Fruit fly (Drosophila melanogaster): Measurements from ENCODE around the gene CG12111.

CG12111 gene

DNA sequence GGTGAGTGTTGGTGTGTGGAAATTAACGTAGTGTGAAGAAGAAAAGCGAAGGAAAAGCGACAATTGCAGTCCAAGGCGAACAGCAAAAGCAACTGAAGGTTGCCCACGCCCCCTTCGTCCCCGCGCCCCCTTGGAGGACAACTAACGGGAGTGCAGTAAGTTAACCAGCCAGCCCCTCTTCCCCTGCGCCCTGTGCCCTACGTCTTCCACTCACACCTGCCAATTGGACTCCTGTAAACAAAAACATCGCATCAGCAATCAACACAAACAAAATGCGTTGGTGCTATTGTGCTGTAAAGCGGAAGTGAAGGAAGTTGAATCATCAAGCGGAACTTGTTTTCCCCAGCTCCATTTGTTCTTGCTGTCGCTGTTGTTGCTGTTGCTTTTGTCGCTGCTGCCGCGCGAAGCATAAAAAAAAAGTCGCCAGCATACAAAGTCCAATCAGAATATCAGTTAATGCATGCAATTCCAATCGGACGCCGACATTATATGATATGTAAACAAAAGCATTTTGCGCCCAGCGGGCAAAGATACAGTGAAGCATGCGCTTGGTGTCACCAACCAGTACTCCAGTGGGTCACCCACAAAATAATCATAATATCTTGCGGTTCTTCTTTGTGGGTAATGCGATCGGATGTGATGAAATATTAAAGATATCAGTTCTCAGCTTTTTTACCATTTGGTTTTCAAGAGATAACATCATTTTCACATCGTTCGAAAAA, 21.9 kb upstream of the CG12111 start:
- no peak for TF ChIP-seq ovo (GFP tag; optimal IDR thresholded peaks at IDR 0.05)
- no peak for TF ChIP-seq CG14711 (tag; optimal IDR thresholded peaks at IDR 0.05)
- TF ChIP-seq cnc (optimal IDR thresholded peaks at IDR 0.05): no peak
- TF ChIP-seq CG33017 (tag; optimal IDR thresholded peaks at IDR 0.05): no peak
- TF ChIP-seq bab1 (GFP tag; optimal IDR thresholded peaks at IDR 0.05): no peak
- no peak for TF ChIP-seq CG11617 (GFP tag; optimal IDR thresholded peaks at IDR 0.05)
- peak; percentile 59 for TF ChIP-seq tj (GFP tag; optimal IDR thresholded peaks at IDR 0.05)
- TF ChIP-seq pad (GFP tag; optimal IDR thresholded peaks at IDR 0.05): peak; percentile 71
- no peak for TF ChIP-seq CG7045 (GFP tag; optimal IDR thresholded peaks at IDR 0.05)
- TF ChIP-seq Mnt (GFP tag; optimal IDR thresholded peaks at IDR 0.05): no peak
- no peak for TF ChIP-seq CG12768 (GFP tag; optimal IDR thresholded peaks at IDR 0.05)
- no peak for TF ChIP-seq Clk (GFP tag; optimal IDR thresholded peaks at IDR 0.05)
- no peak for TF ChIP-seq Crg-1 (GFP tag; optimal IDR thresholded peaks at IDR 0.05)

DNA sequence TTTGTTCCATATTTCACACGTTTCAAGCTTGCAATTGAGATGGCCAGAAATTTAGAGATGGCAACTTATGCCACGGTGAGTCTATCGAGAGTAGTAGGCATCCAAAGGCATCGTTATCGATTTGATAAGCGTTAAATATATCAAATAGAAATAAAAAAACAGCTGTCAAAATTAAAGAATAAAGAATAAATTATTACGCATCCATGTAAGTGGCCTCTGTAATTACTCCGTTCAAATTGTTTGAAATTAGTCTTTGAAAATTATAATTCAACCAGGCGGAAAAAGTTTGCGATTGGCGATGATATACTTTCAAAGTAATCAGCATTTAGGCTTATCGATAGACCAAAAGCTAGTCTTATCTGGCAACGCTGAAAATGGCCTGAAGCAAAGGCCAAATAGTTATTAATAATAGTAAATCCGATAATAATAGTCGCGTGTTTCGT, 21.0 kb upstream of the CG12111 start, which contains the start of the genes CG12659 and Crag:
Gene CG12659 (minus strand): TSS at position 45 of the 443 bp plus-strand sequence.
Gene Crag (plus strand): TSS at position 347 of the 443 bp plus-strand sequence.
- TF ChIP-seq ovo (GFP tag; optimal IDR thresholded peaks at IDR 0.05) (peak; percentile 20), toe (GFP tag; optimal IDR thresholded peaks at IDR 0.05) (peak; percentile 60), Crg-1 (GFP tag; optimal IDR thresholded peaks at IDR 0.05) (peak; percentile 19), CG5204 (GFP tag; optimal IDR thresholded peaks at IDR 0.05) (peak; percentile 54), CG33017 (tag; optimal IDR thresholded peaks at IDR 0.05) (no peak), Mnt (GFP tag; optimal IDR thresholded peaks at IDR 0.05) (peak; percentile 46), CG1620 (GFP tag; optimal IDR thresholded peaks at IDR 0.05) (peak; percentile 10), Hr96 (GFP tag; optimal IDR thresholded peaks at IDR 0.05) (no peak), bab1 (GFP tag; optimal IDR thresholded peaks at IDR 0.05) (peak; percentile 9), CG11617 (GFP tag; optimal IDR thresholded peaks at IDR 0.05) (no peak)

DNA sequence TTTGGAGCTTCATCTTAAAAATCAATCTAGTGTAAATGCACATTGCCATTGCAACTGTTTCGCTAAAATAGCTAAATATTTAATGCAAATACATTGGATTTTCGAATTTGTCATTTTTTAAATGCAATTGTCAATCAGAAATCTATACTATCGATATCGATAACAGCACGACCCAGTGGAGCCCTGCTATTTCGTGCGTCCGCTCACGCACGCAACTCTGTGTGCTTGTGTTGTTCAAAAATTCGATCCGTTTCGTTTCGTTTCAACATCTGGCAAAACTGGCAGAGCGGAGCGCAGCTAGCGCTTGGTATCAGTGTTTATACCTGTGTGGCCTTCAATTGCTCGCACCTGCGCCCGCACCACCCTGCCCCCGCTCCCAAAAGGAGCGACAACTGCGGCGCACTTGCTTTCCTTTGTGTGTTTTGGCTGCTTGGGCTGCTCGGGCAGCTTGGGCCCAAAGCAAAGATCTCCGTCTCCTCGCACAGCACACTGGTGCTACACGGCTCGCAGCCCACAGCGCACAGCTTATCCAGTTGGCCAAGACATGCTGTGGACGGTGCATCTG, 17.9 kb upstream of the CG12111 start, which contains the start of gene CG12081:
Gene CG12081 (plus strand): TSS at position 205 of the 565 bp plus-strand sequence.
- peak; percentile 51 for TF ChIP-seq Mnt (GFP tag; optimal IDR thresholded peaks at IDR 0.05)
- peak; percentile 11 for TF ChIP-seq CG7101 (tag; optimal IDR thresholded peaks at IDR 0.05)
- TF ChIP-seq bab1 (GFP tag; optimal IDR thresholded peaks at IDR 0.05): peak; percentile 50
- TF ChIP-seq toe (GFP tag; optimal IDR thresholded peaks at IDR 0.05): no peak
- TF ChIP-seq ovo (GFP tag; optimal IDR thresholded peaks at IDR 0.05): no peak
- TF ChIP-seq CG14711 (tag; optimal IDR thresholded peaks at IDR 0.05): peak; percentile 25
- peak; percentile 30 for TF ChIP-seq CG1620 (GFP tag; optimal IDR thresholded peaks at IDR 0.05)

- TF ChIP-seq toe (GFP tag; optimal IDR thresholded peaks at IDR 0.05): no peak
- TF ChIP-seq CG12768 (GFP tag; optimal IDR thresholded peaks at IDR 0.05): no peak
- no peak for TF ChIP-seq pad (GFP tag; optimal IDR thresholded peaks at IDR 0.05)
- TF ChIP-seq tj (GFP tag; optimal IDR thresholded peaks at IDR 0.05): no peak
- no peak for TF ChIP-seq CG1620 (GFP tag; optimal IDR thresholded peaks at IDR 0.05)
- TF ChIP-seq CG14711 (tag; optimal IDR thresholded peaks at IDR 0.05): no peak
- no peak for TF ChIP-seq CG33017 (tag; optimal IDR thresholded peaks at IDR 0.05)
- TF ChIP-seq bab1 (GFP tag; optimal IDR thresholded peaks at IDR 0.05): no peak
- TF ChIP-seq kay (GFP tag; ENCODE audit: borderline replicate concordance): no peak
- TF ChIP-seq Mnt (GFP tag; optimal IDR thresholded peaks at IDR 0.05): no peak
- TF ChIP-seq cic (GFP tag; optimal IDR thresholded peaks at IDR 0.05): no peak
- TF ChIP-seq cnc (optimal IDR thresholded peaks at IDR 0.05): no peak
- no peak for TF ChIP-seq CG11617 (GFP tag; optimal IDR thresholded peaks at IDR 0.05)
- TF ChIP-seq ovo (GFP tag; optimal IDR thresholded peaks at IDR 0.05): no peak
- TF ChIP-seq CG5204 (GFP tag; optimal IDR thresholded peaks at IDR 0.05): no peak
- TF ChIP-seq Crg-1 (GFP tag; optimal IDR thresholded peaks at IDR 0.05): no peak
- no peak for TF ChIP-seq CG7101 (tag; optimal IDR thresholded peaks at IDR 0.05)
- TF ChIP-seq CG7045 (GFP tag; optimal IDR thresholded peaks at IDR 0.05): no peak
- TF ChIP-seq Hr96 (GFP tag; optimal IDR thresholded peaks at IDR 0.05): no peak
Observed at dm6 chrX:8583159-8583558, 12.4 kb upstream of the CG12111 start.

DNA sequence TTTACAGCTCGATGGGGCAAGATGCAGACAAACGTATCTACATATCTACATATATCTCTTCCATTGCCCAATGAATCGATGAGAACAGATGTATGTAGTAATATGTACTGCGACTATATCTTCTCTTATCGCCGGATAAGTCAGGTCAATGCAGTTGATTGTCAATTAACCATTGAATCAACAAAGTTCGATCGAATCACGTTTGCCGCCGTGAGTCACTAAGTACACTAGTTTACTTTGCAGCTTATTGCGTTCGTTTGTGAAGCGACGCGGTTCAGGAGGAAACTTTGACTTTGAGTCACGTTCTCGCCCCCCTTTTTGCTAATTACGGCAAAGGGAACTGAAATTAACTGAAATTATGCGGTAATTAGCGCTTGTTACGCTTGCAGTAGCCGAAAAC, 10.0 kb upstream of the CG12111 start:
- TF ChIP-seq ovo (GFP tag; optimal IDR thresholded peaks at IDR 0.05): peak; percentile 22
- TF ChIP-seq tj (GFP tag; optimal IDR thresholded peaks at IDR 0.05): no peak

DNA sequence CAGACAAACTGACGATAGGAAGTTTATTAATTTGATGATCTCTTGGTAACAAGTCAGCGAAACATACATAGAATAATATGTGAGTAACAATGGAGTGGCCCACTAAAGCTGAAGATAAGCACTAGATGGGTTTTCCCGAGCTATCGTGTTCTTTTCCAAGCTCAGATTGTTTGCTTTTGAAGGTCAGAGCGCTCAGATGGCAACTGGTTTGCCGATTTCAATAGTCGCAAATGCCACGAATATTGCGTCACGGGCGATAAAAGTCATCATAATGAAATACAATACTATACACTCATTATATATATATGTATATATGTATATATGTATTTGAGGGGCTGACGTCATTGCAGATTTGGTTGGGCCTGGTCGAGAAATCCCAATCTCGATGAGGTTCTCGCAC, 9.1 kb upstream of the CG12111 start:
- TF ChIP-seq cnc (optimal IDR thresholded peaks at IDR 0.05) (no peak), tj (GFP tag; optimal IDR thresholded peaks at IDR 0.05) (no peak), CG14711 (tag; optimal IDR thresholded peaks at IDR 0.05) (no peak), CG7045 (GFP tag; optimal IDR thresholded peaks at IDR 0.05) (no peak), CG11617 (GFP tag; optimal IDR thresholded peaks at IDR 0.05) (no peak), Mnt (GFP tag; optimal IDR thresholded peaks at IDR 0.05) (no peak), pad (GFP tag; optimal IDR thresholded peaks at IDR 0.05) (no peak), CG1620 (GFP tag; optimal IDR thresholded peaks at IDR 0.05) (no peak), CG5204 (GFP tag; optimal IDR thresholded peaks at IDR 0.05) (no peak), Clk (GFP tag; optimal IDR thresholded peaks at IDR 0.05) (no peak), Hr96 (GFP tag; optimal IDR thresholded peaks at IDR 0.05) (no peak), CG33017 (tag; optimal IDR thresholded peaks at IDR 0.05) (no peak), toe (GFP tag; optimal IDR thresholded peaks at IDR 0.05) (no peak), Crg-1 (GFP tag; optimal IDR thresholded peaks at IDR 0.05) (no peak), bab1 (GFP tag; optimal IDR thresholded peaks at IDR 0.05) (no peak), CG7101 (tag; optimal IDR thresholded peaks at IDR 0.05) (no peak)

All from whole organism, adult.